Worm (Caenorhabditis elegans): ENCODE measurements around the gene W10D9.1.
"Not testable (repeated sequence)": the region's sequence is repeated elsewhere in the genome, so short reads cannot be mapped to it uniquely, and the experiment has no call there.

ce11 chrII:441102-441501 is 13.6 kb upstream of the W10D9.1 start, which contains the start of gene C24H12.1:
- not testable (repeated sequence) for TF ChIP-seq mdl-1, xbp-1 (tag; optimal IDR thresholded peaks at IDR 0.05)
